Worm (Caenorhabditis elegans) whole organism, L1 larva: ENCODE measurements around the gene C35D10.8.

Experiments used
- C04F5.9 ChIP-seq: sonication (generic microtip); optimal IDR thresholded peaks from 2 replicates; lab custom pipeline; 2016; ENCODE audit warnings: missing genetic modification characterization, missing compliant biosample characterization
- C16A3.4 ChIP-seq: fragments of 150-350 bp; optimal IDR thresholded peaks from 2 replicates; lab custom pipeline; 2014; ENCODE audit warnings: missing biosample characterization, missing genetic modification characterization
- C34B4.2 ChIP-seq: sonication (generic microtip); optimal IDR thresholded peaks from 2 replicates; lab custom pipeline; 2017; ENCODE audit warnings: mild to moderate bottlenecking, missing genetic modification characterization, missing compliant biosample characterization
- F16B12.6 ChIP-seq: fragments of 150-350 bp; optimal IDR thresholded peaks from 2 replicates; lab custom pipeline; 2014; ENCODE audit warnings: missing biosample characterization, missing genetic modification characterization
- alr-1 ChIP-seq: fragments of 200-800 bp; sonication (Bioruptor generic); optimal IDR thresholded peaks from 2 replicates; lab custom pipeline; 2018; ENCODE audit warnings: borderline replicate concordance, mild to moderate bottlenecking, missing genetic modification characterization, missing compliant biosample characterization
- aly-2 ChIP-seq: fragments of 150-350 bp; optimal IDR thresholded peaks from 2 replicates; lab custom pipeline; 2014; ENCODE audit warnings: missing biosample characterization, missing genetic modification characterization
- ceh-63 ChIP-seq: fragments of 200-800 bp; sonication (Bioruptor generic); optimal IDR thresholded peaks from 2 replicates; lab custom pipeline; 2018; ENCODE audit warnings: mild to moderate bottlenecking, missing genetic modification characterization, missing compliant biosample characterization
- ceh-82 ChIP-seq, 3 experiments: fragments of 150-350 bp in 1 of 3; sonication (generic microtip) in 2 of 3; optimal IDR thresholded peaks; 2 replicates each; lab custom pipeline; 2014 to 2017; ENCODE audit warnings: missing biosample characterization in 3 of 3, missing genetic modification characterization in 3 of 3
- ceh-88 ChIP-seq: fragments of 200-800 bp; sonication (Bioruptor generic); IDR thresholded peaks from 2 replicates; pipeline ENCODE4 v1.3.6; 2022; ENCODE audit warnings: missing genetic modification characterization, missing compliant biosample characterization
- dpl-1 ChIP-seq, 3 experiments: fragments of 150-350 bp in 2 of 3; sonication (generic microtip) in 1 of 3; optimal IDR thresholded peaks; 2 replicates each; lab custom pipeline; 2014 to 2017; ENCODE audit warnings: missing biosample characterization in 3 of 3, missing genetic modification characterization in 3 of 3, missing genetic modification reagents in 3 of 3
- dsc-1 ChIP-seq: sonication (generic microtip); optimal IDR thresholded peaks from 2 replicates; lab custom pipeline; 2016; ENCODE audit warnings: mild to moderate bottlenecking, missing genetic modification characterization, missing compliant biosample characterization
- efl-1 ChIP-seq, 4 experiments: fragments of 150-350 bp; optimal IDR thresholded peaks in 3 of 4; peaks in 1 of 4; 1 replicate in 1 of 4; 2 replicates in 3 of 4; lab custom pipeline; 2014; ENCODE audit warnings: missing biosample characterization in 2 of 4, missing genetic modification characterization in 2 of 4, missing genetic modification reagents in 2 of 4
- efl-3 ChIP-seq: fragments of 200-800 bp; sonication (Bioruptor generic); optimal IDR thresholded peaks from 2 replicates; lab custom pipeline; 2018; ENCODE audit warnings: mild to moderate bottlenecking, missing genetic modification characterization, missing compliant biosample characterization
- elt-2 ChIP-seq: sonication (generic microtip); optimal IDR thresholded peaks from 2 replicates; lab custom pipeline; 2016; ENCODE audit warnings: missing genetic modification characterization, mild to moderate bottlenecking, inconsistent platforms, missing compliant biosample characterization, missing genetic modification reagents
- fkh-4 ChIP-seq: sonication (generic microtip); optimal IDR thresholded peaks from 2 replicates; lab custom pipeline; 2016; ENCODE audit warnings: missing compliant biosample characterization, missing genetic modification characterization, borderline replicate concordance
- fkh-8 ChIP-seq: sonication (generic microtip); optimal IDR thresholded peaks from 2 replicates; lab custom pipeline; 2016; ENCODE audit warnings: mild to moderate bottlenecking, missing genetic modification characterization, missing compliant biosample characterization
- irx-1 ChIP-seq: sonication (generic microtip); optimal IDR thresholded peaks from 2 replicates; lab custom pipeline; 2016; ENCODE audit warnings: missing genetic modification characterization, missing compliant biosample characterization
- lin-14 ChIP-seq: fragments of 200-800 bp; sonication (Bioruptor generic); optimal IDR thresholded peaks from 2 replicates; lab custom pipeline; 2018; ENCODE audit warnings: mild to moderate bottlenecking, missing genetic modification characterization, moderate library complexity, missing compliant biosample characterization
- lin-35 ChIP-seq, 2 experiments: fragments of 150-350 bp; optimal IDR thresholded peaks; 2 replicates each; lab custom pipeline; 2014; ENCODE audit warnings: missing biosample characterization in 2 of 2, missing genetic modification characterization in 2 of 2, missing genetic modification reagents in 2 of 2
- lir-3 ChIP-seq: sonication (generic microtip); optimal IDR thresholded peaks from 2 replicates; lab custom pipeline; 2016; ENCODE audit warnings: mild to moderate bottlenecking, missing genetic modification characterization, moderate library complexity, missing compliant biosample characterization; ENCODE audit not compliant: poor library complexity
- lsy-2 ChIP-seq, 2 experiments: fragments of 150-350 bp; optimal IDR thresholded peaks; 2 replicates each; lab custom pipeline; 2014; ENCODE audit warnings: missing biosample characterization in 2 of 2, missing genetic modification characterization in 2 of 2
- mdl-1 ChIP-seq, 2 experiments: fragments of 150-350 bp; optimal IDR thresholded peaks; 2 replicates each; lab custom pipeline; 2014 to 2017; ENCODE audit warnings: missing biosample characterization in 2 of 2, missing genetic modification characterization in 2 of 2, inconsistent platforms in 1 of 2
- mef-2 ChIP-seq: fragments of 150-350 bp; optimal IDR thresholded peaks from 2 replicates; lab custom pipeline; 2014; ENCODE audit warnings: missing biosample characterization, missing genetic modification characterization
- mep-1 ChIP-seq: fragments of 150-350 bp; optimal IDR thresholded peaks from 2 replicates; lab custom pipeline; 2014; ENCODE audit warnings: missing biosample characterization, missing genetic modification characterization
- nhr-11 ChIP-seq: fragments of 150-350 bp; optimal IDR thresholded peaks from 2 replicates; lab custom pipeline; 2014; ENCODE audit warnings: missing biosample characterization, missing genetic modification characterization
- nhr-12 ChIP-seq: sonication (generic microtip); optimal IDR thresholded peaks from 2 replicates; lab custom pipeline; 2017; ENCODE audit warnings: missing biosample characterization, missing genetic modification characterization
- nhr-20 ChIP-seq: sonication (generic microtip); optimal IDR thresholded peaks from 2 replicates; lab custom pipeline; 2016; ENCODE audit warnings: mild to moderate bottlenecking, missing genetic modification characterization, missing compliant biosample characterization
- nhr-28 ChIP-seq: fragments of 150-350 bp; optimal IDR thresholded peaks from 2 replicates; lab custom pipeline; 2014; ENCODE audit warnings: missing biosample characterization, missing genetic modification characterization
- nhr-71 ChIP-seq: sonication (generic microtip); optimal IDR thresholded peaks from 2 replicates; lab custom pipeline; 2016; ENCODE audit warnings: mild to moderate bottlenecking, missing genetic modification characterization, moderate library complexity, missing compliant biosample characterization
- nhr-76 ChIP-seq: sonication (generic microtip); optimal IDR thresholded peaks from 2 replicates; lab custom pipeline; 2017; ENCODE audit warnings: missing biosample characterization, missing genetic modification characterization
- nhr-77 ChIP-seq: fragments of 150-350 bp; optimal IDR thresholded peaks from 2 replicates; lab custom pipeline; 2014; ENCODE audit warnings: missing biosample characterization, missing genetic modification characterization
- nhr-85 ChIP-seq: sonication (generic microtip); peaks from one replicate; lab custom pipeline; 2016; ENCODE audit warnings: missing genetic modification characterization, inconsistent platforms, missing compliant biosample characterization
- nhr-90 ChIP-seq: sonication (generic microtip); optimal IDR thresholded peaks from 2 replicates; lab custom pipeline; 2016; ENCODE audit warnings: mild to moderate bottlenecking, missing genetic modification characterization, missing compliant biosample characterization; ENCODE audit not compliant: poor library complexity
- pax-3 ChIP-seq: fragments of 200-800 bp; sonication (Bioruptor generic); optimal IDR thresholded peaks from 2 replicates; lab custom pipeline; 2018; ENCODE audit warnings: mild to moderate bottlenecking, missing genetic modification characterization, moderate library complexity, missing compliant biosample characterization
- rnt-1 ChIP-seq: sonication (generic microtip); optimal IDR thresholded peaks from 2 replicates; lab custom pipeline; 2016; ENCODE audit warnings: mild to moderate bottlenecking, missing genetic modification characterization, moderate library complexity, missing compliant biosample characterization
- skn-1 ChIP-seq: fragments of 150-350 bp; optimal IDR thresholded peaks from 2 replicates; lab custom pipeline; 2014; ENCODE audit warnings: missing biosample characterization, missing genetic modification characterization
- snu-23 ChIP-seq: sonication (generic microtip); optimal IDR thresholded peaks from 2 replicates; lab custom pipeline; 2016; ENCODE audit warnings: missing genetic modification characterization, missing compliant biosample characterization
- sup-37 ChIP-seq: fragments of 200-800 bp; sonication (Bioruptor generic); optimal IDR thresholded peaks from 2 replicates; lab custom pipeline; 2018; ENCODE audit warnings: mild to moderate bottlenecking, missing genetic modification characterization, missing compliant biosample characterization
- unc-30 ChIP-seq: sonication (generic microtip); optimal IDR thresholded peaks from 2 replicates; lab custom pipeline; 2017; ENCODE audit warnings: missing biosample characterization, missing genetic modification characterization
- unc-62 ChIP-seq: fragments of 150-350 bp; optimal IDR thresholded peaks from 2 replicates; lab custom pipeline; 2014; ENCODE audit warnings: missing biosample characterization, missing genetic modification reagents, missing genetic modification characterization
- vab-15 ChIP-seq: sonication (generic microtip); optimal IDR thresholded peaks from 2 replicates; lab custom pipeline; 2017; ENCODE audit warnings: missing genotype, mild to moderate bottlenecking, missing genetic modification characterization, missing compliant biosample characterization
- ztf-4 ChIP-seq: fragments of 150-350 bp; optimal IDR thresholded peaks from 2 replicates; lab custom pipeline; 2014; ENCODE audit warnings: missing biosample characterization, missing genetic modification characterization

C35D10.8 gene

ce11 chrIII:4849739-4850138 lies 5.3 kb upstream of the C35D10.8 start, which contains the start of gene nonu-1:
Gene nonu-1, minus strand, starts transcription at chrIII:4849907.
- TF ChIP-seq fkh-8 (tag; lab: Kevin White, UChicago) (peak; percentile 6), nhr-28 (tag; lab: Kevin White, UChicago) (no peak), lin-35 (GFP tag; optimal IDR thresholded peaks at IDR 0.05; lab: Kevin White, UChicago) (peak in 1 of 2 experiments; percentile 21), pax-3 (tag; lab: Kevin White, UChicago) (no peak), mdl-1 (tag; optimal IDR thresholded peaks at IDR 0.05; lab: Kevin White, UChicago) (peak in 1 of 2 experiments; percentile 12), fkh-4 (tag; lab: Kevin White, UChicago) (peak; percentile 0), nhr-11 (no peak), C04F5.9 (tag; lab: Kevin White, UChicago) (no peak), alr-1 (tag; lab: Kevin White, UChicago) (peak; percentile 8), efl-1 (optimal IDR thresholded peaks at IDR 0.05; lab: Kevin White, UChicago) (no peak), efl-1 (GFP tag; optimal IDR thresholded peaks at IDR 0.05 in 1 of 2; lab: Kevin White, UChicago) (peak in 1 of 2 experiments; percentile 78), ztf-4 (no peak), nhr-76 (tag; lab: Kevin White, UChicago) (no peak), elt-2 (peak; percentile 9), rnt-1 (tag; lab: Kevin White, UChicago) (peak; percentile 13)

DNA sequence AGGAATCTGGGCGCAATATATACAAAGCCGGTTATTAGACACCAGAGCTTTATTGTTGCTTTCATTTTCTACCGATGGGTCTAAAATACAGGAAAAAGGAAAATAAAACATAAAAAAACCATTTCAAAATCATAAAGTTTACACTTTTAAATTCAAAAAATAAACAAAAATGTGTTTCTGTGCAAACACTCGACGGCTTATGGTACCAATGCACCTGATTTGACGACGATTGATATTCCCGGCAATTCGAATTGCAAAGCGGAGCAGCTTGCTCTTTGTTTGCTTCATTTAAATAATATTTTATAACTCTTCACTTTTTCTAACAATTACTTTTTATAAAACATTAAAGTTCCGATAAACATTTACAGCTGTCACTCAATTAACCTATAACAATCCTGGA lies 4.9 kb upstream of the C35D10.8 start, which contains the start of gene F26A1.1:
Gene F26A1.1 (plus strand): TSS at position 369 of the 400 bp plus-strand sequence.
- TF ChIP-seq elt-2 (no peak), mep-1 (tag; lab: Kevin White, UChicago) (no peak), efl-3 (GFP tag; lab: Kevin White, UChicago) (no peak), nhr-77 (tag; lab: Kevin White, UChicago) (no peak), alr-1 (tag; lab: Kevin White, UChicago) (no peak), unc-62 (GFP tag; lab: Kevin White, UChicago) (no peak), vab-15 (tag; lab: Kevin White, UChicago) (no peak), nhr-12 (tag; lab: Kevin White, UChicago) (no peak), lin-14 (GFP tag; lab: Kevin White, UChicago) (no peak), lsy-2 (tag; optimal IDR thresholded peaks at IDR 0.05; lab: Kevin White, UChicago) (peak; percentile 50 to 67), lin-35 (GFP tag; optimal IDR thresholded peaks at IDR 0.05; lab: Kevin White, UChicago) (peak; percentile 57 to 68), lir-3 (no peak), ztf-4 (no peak), F16B12.6 (tag; lab: Kevin White, UChicago) (peak; percentile 82), snu-23 (GFP tag; lab: Kevin White, UChicago) (peak; percentile 41), efl-1 (optimal IDR thresholded peaks at IDR 0.05; lab: Kevin White, UChicago) (peak; percentile 20 to 65), efl-1 (GFP tag; optimal IDR thresholded peaks at IDR 0.05 in 1 of 2; lab: Kevin White, UChicago) (peak; percentile 76 to 96), nhr-85 (no peak), ceh-63 (GFP tag; lab: Kevin White, UChicago) (no peak), ceh-88 (GFP tag; lab: Robert Waterston, UW) (no peak), nhr-20 (tag; lab: Kevin White, UChicago) (no peak), nhr-11 (no peak), aly-2 (tag; lab: Kevin White, UChicago) (no peak), dpl-1 (GFP tag; optimal IDR thresholded peaks at IDR 0.05; lab: Kevin White, UChicago) (peak; percentile 56 to 76 (median 70)), sup-37 (GFP tag; lab: Kevin White, UChicago) (no peak), mef-2 (no peak), nhr-71 (tag; lab: Kevin White, UChicago) (peak; percentile 22), fkh-4 (tag; lab: Kevin White, UChicago) (no peak), skn-1 (tag; lab: Kevin White, UChicago) (peak; percentile 14), C16A3.4 (tag; lab: Kevin White, UChicago) (peak; percentile 23), ceh-82 (tag; optimal IDR thresholded peaks at IDR 0.05; lab: Kevin White, UChicago) (peak in 1 of 3 experiments; percentile 6), C34B4.2 (tag; lab: Kevin White, UChicago) (no peak), nhr-90 (peak; percentile 7), unc-30 (tag; lab: Kevin White, UChicago) (no peak), rnt-1 (tag; lab: Kevin White, UChicago) (peak; percentile 4), irx-1 (tag; lab: Kevin White, UChicago) (no peak), dsc-1 (no peak)
- TF ChIP-seq, all 84 proteins: peak for 12
